Worm (Caenorhabditis elegans) whole organism, L4 larva: ENCODE measurements around the gene daf-5.
A peak's percentile ranks its signal among the peaks of the same experiment; 100 is the strongest.

Experiments used
- F10B5.3 ChIP-seq: sonication (generic microtip); optimal IDR thresholded peaks from 2 replicates; lab custom pipeline; 2016; ENCODE audit warnings: mild to moderate bottlenecking, missing genetic modification characterization, missing compliant biosample characterization
- F26F4.8 ChIP-seq: fragments of 200-800 bp; sonication (Bioruptor generic); conservative IDR thresholded peaks from 2 replicates; pipeline ENCODE4 v1.3.6; 2022; ENCODE audit warnings: missing genetic modification characterization, missing compliant biosample characterization
- F49E8.2 ChIP-seq: sonication (generic microtip); optimal IDR thresholded peaks from 2 replicates; lab custom pipeline; 2016; ENCODE audit warnings: missing compliant biosample characterization, mild to moderate bottlenecking, missing genetic modification characterization, borderline replicate concordance
- R02D3.7 ChIP-seq: fragments of 150-350 bp; sonication (generic microtip); optimal IDR thresholded peaks from 3 replicates; lab custom pipeline; 2014; ENCODE audit warnings: missing biosample characterization, missing genetic modification characterization
- Y48G9A.11 ChIP-seq: fragments of 200-800 bp; sonication (Bioruptor generic); IDR thresholded peaks from 2 replicates; pipeline ENCODE4 v1.3.6; 2022; ENCODE audit warnings: missing genetic modification reagents, missing genetic modification characterization, missing compliant biosample characterization
- ZK337.2 ChIP-seq: fragments of 200-800 bp; sonication (Bioruptor generic); IDR thresholded peaks from 2 replicates; pipeline ENCODE4 v1.3.6; 2022; ENCODE audit warnings: missing genetic modification reagents, missing genetic modification characterization, missing compliant biosample characterization
- ZK546.5 ChIP-seq, 2 experiments: sonication (generic microtip); optimal IDR thresholded peaks; 2 replicates each; lab custom pipeline; 2017; ENCODE audit warnings: missing biosample characterization in 2 of 2, missing genetic modification characterization in 2 of 2
- attf-4 ChIP-seq: sonication (generic microtip); optimal IDR thresholded peaks from 3 replicates; lab custom pipeline; 2017; ENCODE audit warnings: missing biosample characterization, missing genetic modification characterization
- ceh-82 ChIP-seq: sonication (generic microtip); optimal IDR thresholded peaks from 2 replicates; lab custom pipeline; 2017; ENCODE audit warnings: missing biosample characterization, missing genetic modification characterization
- ces-1 ChIP-seq: fragments of 150-350 bp; sonication (generic microtip); optimal IDR thresholded peaks from 4 replicates; lab custom pipeline; 2014; ENCODE audit warnings: missing biosample characterization, missing genetic modification reagents, missing genetic modification characterization
- daf-12 ChIP-seq: fragments of 150-350 bp; optimal IDR thresholded peaks from 2 replicates; lab custom pipeline; 2014; ENCODE audit warnings: missing biosample characterization, missing genetic modification reagents, missing genetic modification characterization
- daf-16 ChIP-seq, 3 experiments: sonication (generic microtip); optimal IDR thresholded peaks; 2 replicates each; lab custom pipeline; 2016 to 2017; ENCODE audit warnings: missing genetic modification characterization in 3 of 3, missing genetic modification reagents in 3 of 3, mild to moderate bottlenecking in 2 of 3, missing compliant biosample characterization in 2 of 3, missing biosample characterization in 1 of 3, moderate library complexity in 1 of 3
- daf-8 ChIP-seq: fragments of 200-800 bp; sonication (Bioruptor generic); IDR thresholded peaks from 2 replicates; pipeline ENCODE4 v1.3.6; 2022; ENCODE audit warnings: missing genetic modification characterization, missing compliant biosample characterization
- dmd-6 ChIP-seq: fragments of 200-800 bp; sonication (Bioruptor generic); IDR thresholded peaks from 2 replicates; pipeline ENCODE4 v1.3.6; 2022; ENCODE audit warnings: missing genetic modification reagents, missing genetic modification characterization, missing compliant biosample characterization
- dmd-9 ChIP-seq: fragments of 200-800 bp; sonication (Bioruptor generic); IDR thresholded peaks from 2 replicates; pipeline ENCODE4 v1.3.6; 2022; ENCODE audit warnings: missing genetic modification reagents, missing genetic modification characterization, missing compliant biosample characterization
- duxl-1 ChIP-seq: sonication (generic microtip); optimal IDR thresholded peaks from 2 replicates; lab custom pipeline; 2016; ENCODE audit warnings: mild to moderate bottlenecking, missing genetic modification characterization, moderate library complexity, missing compliant biosample characterization; ENCODE audit not compliant: poor library complexity
- egl-27 ChIP-seq: sonication (generic microtip); optimal IDR thresholded peaks from 3 replicates; lab custom pipeline; 2017; ENCODE audit warnings: missing biosample characterization, missing genetic modification reagents, missing genetic modification characterization
- hif-1 ChIP-seq, 2 experiments: sonication (generic microtip); optimal IDR thresholded peaks; 2 replicates each; lab custom pipeline; 2016 to 2017; ENCODE audit warnings: missing compliant biosample characterization in 2 of 2, missing genetic modification characterization in 2 of 2, missing genetic modification reagents in 2 of 2, missing genotype in 2 of 2, mild to moderate bottlenecking in 1 of 2
- hlh-11 ChIP-seq: fragments of 200-800 bp; sonication (Bioruptor generic); optimal IDR thresholded peaks from 2 replicates; lab custom pipeline; 2018; ENCODE audit warnings: mild to moderate bottlenecking, missing genetic modification characterization, missing compliant biosample characterization
- hlh-30 ChIP-seq: sonication (generic microtip); optimal IDR thresholded peaks from 2 replicates; lab custom pipeline; 2017; ENCODE audit warnings: antibody characterized with exemption, mild to moderate bottlenecking, missing genetic modification characterization, missing compliant biosample characterization; ENCODE audit not compliant: insufficient read depth
- hmg-1.1 ChIP-seq: fragments of 200-800 bp; sonication (Bioruptor generic); IDR thresholded peaks from 2 replicates; pipeline ENCODE4 v1.3.6; 2022; ENCODE audit warnings: missing genetic modification reagents, missing genetic modification characterization, missing compliant biosample characterization
- jun-1 ChIP-seq: fragments of 150-350 bp; optimal IDR thresholded peaks from 2 replicates; lab custom pipeline; 2014; ENCODE audit warnings: missing biosample characterization, missing genetic modification reagents, missing genetic modification characterization
- lim-7 ChIP-seq: fragments of 200-800 bp; sonication (Bioruptor generic); IDR thresholded peaks from 2 replicates; pipeline ENCODE4 v1.3.6; 2022; ENCODE audit warnings: missing genetic modification characterization, missing compliant biosample characterization
- lin-29 ChIP-seq: fragments of 200-800 bp; sonication (Bioruptor generic); IDR thresholded peaks from 2 replicates; pipeline ENCODE4 v1.3.6; 2022; ENCODE audit warnings: missing genetic modification reagents, missing genetic modification characterization, missing compliant biosample characterization
- lin-38 ChIP-seq: fragments of 200-800 bp; sonication (Bioruptor generic); IDR thresholded peaks from 2 replicates; pipeline ENCODE4 v1.3.6; 2022; ENCODE audit warnings: missing genetic modification reagents, missing genetic modification characterization, missing compliant biosample characterization
- lin-39 ChIP-seq: fragments of 150-350 bp; optimal IDR thresholded peaks from 2 replicates; lab custom pipeline; 2014; ENCODE audit warnings: missing biosample characterization, missing genetic modification reagents, missing genetic modification characterization
- lir-3 ChIP-seq: sonication (generic microtip); optimal IDR thresholded peaks from 2 replicates; lab custom pipeline; 2016; ENCODE audit warnings: mild to moderate bottlenecking, missing genetic modification characterization, missing compliant biosample characterization
- madf-5 ChIP-seq, 2 experiments: fragments of 200-800 bp; sonication (Bioruptor generic); IDR thresholded peaks; 2 replicates each; pipeline ENCODE4 v1.3.6; 2022; ENCODE audit warnings: missing compliant biosample characterization in 2 of 2, missing genetic modification characterization in 2 of 2
- madf-9 ChIP-seq: fragments of 200-800 bp; sonication (Bioruptor generic); conservative IDR thresholded peaks from 2 replicates; pipeline ENCODE4 v1.3.6; 2022; ENCODE audit warnings: missing genetic modification reagents, missing genetic modification characterization, missing compliant biosample characterization
- mdt-29 ChIP-seq: fragments of 200-800 bp; sonication (Bioruptor generic); IDR thresholded peaks from 2 replicates; pipeline ENCODE4 v1.3.6; 2022; ENCODE audit warnings: missing genetic modification reagents, missing genetic modification characterization, missing compliant biosample characterization
- mxl-2 ChIP-seq: fragments of 200-800 bp; sonication (Bioruptor generic); conservative IDR thresholded peaks from 2 replicates; pipeline ENCODE4 v1.3.6; 2022; ENCODE audit warnings: missing genetic modification reagents, missing genetic modification characterization, missing compliant biosample characterization
- mxl-3 ChIP-seq: fragments of 200-800 bp; sonication (Bioruptor generic); optimal IDR thresholded peaks from 2 replicates; lab custom pipeline; 2018; ENCODE audit warnings: mild to moderate bottlenecking, missing genetic modification characterization, missing compliant biosample characterization
- nhr-10 ChIP-seq: fragments of 150-350 bp; optimal IDR thresholded peaks from 2 replicates; lab custom pipeline; 2014; ENCODE audit warnings: missing biosample characterization, missing genetic modification characterization
- nhr-237 ChIP-seq: sonication (generic microtip); optimal IDR thresholded peaks from 2 replicates; lab custom pipeline; 2017; ENCODE audit warnings: missing biosample characterization, missing genetic modification characterization
- nhr-25 ChIP-seq: sonication (generic microtip); optimal IDR thresholded peaks from 2 replicates; lab custom pipeline; 2017; ENCODE audit warnings: missing genetic modification characterization, mild to moderate bottlenecking, missing compliant biosample characterization, antibody characterized with exemption, moderate library complexity, borderline replicate concordance; ENCODE audit not compliant: insufficient read depth
- nhr-41 ChIP-seq: fragments of 200-800 bp; sonication (Bioruptor generic); IDR thresholded peaks from 2 replicates; pipeline ENCODE4 v1.3.6; 2022; ENCODE audit warnings: missing genetic modification reagents, missing genetic modification characterization, missing compliant biosample characterization
- nhr-48 ChIP-seq: sonication (generic microtip); optimal IDR thresholded peaks from 2 replicates; lab custom pipeline; 2016; ENCODE audit warnings: mild to moderate bottlenecking, missing genetic modification characterization, missing compliant biosample characterization
- php-3 ChIP-seq: fragments of 200-800 bp; sonication (Bioruptor generic); IDR thresholded peaks from 2 replicates; pipeline ENCODE4 v1.3.6; 2022; ENCODE audit warnings: missing genetic modification reagents, missing genetic modification characterization, missing compliant biosample characterization
- set-16 ChIP-seq: fragments of 200-800 bp; sonication (Bioruptor generic); IDR thresholded peaks from 2 replicates; pipeline ENCODE4 v1.3.6; 2022; ENCODE audit warnings: missing genetic modification reagents, missing genetic modification characterization, missing compliant biosample characterization
- snpc-4 ChIP-seq: fragments of 150-350 bp; optimal IDR thresholded peaks from 2 replicates; lab custom pipeline; 2014; ENCODE audit warnings: missing biosample characterization, missing genetic modification characterization
- spr-1 ChIP-seq: sonication (generic microtip); optimal IDR thresholded peaks from 2 replicates; lab custom pipeline; 2016; ENCODE audit warnings: mild to moderate bottlenecking, missing genetic modification characterization, missing compliant biosample characterization
- tag-97 ChIP-seq: fragments of 200-800 bp; sonication (Bioruptor generic); IDR thresholded peaks from 2 replicates; pipeline ENCODE4 v1.3.6; 2022; ENCODE audit warnings: missing genetic modification characterization, missing compliant biosample characterization
- tra-1 ChIP-seq: fragments of 200-800 bp; sonication (Bioruptor generic); IDR thresholded peaks from 2 replicates; pipeline ENCODE4 v1.3.6; 2022; ENCODE audit warnings: missing genetic modification reagents, missing genetic modification characterization, missing compliant biosample characterization
- vab-7 ChIP-seq: fragments of 200-800 bp; sonication (Bioruptor generic); IDR thresholded peaks from 2 replicates; pipeline ENCODE4 v1.3.6; 2022; ENCODE audit warnings: missing genetic modification reagents, missing genetic modification characterization, missing compliant biosample characterization
- zag-1 ChIP-seq: fragments of 150-350 bp; optimal IDR thresholded peaks from 2 replicates; lab custom pipeline; 2014; ENCODE audit warnings: missing biosample characterization, missing genetic modification characterization
- zfp-2 ChIP-seq: sonication (generic microtip); optimal IDR thresholded peaks from 2 replicates; lab custom pipeline; 2016; ENCODE audit warnings: mild to moderate bottlenecking, missing genetic modification characterization, missing compliant biosample characterization
- zip-11 ChIP-seq: fragments of 200-800 bp; sonication (Bioruptor generic); IDR thresholded peaks from 2 replicates; pipeline ENCODE4 v1.3.6; 2022; ENCODE audit warnings: missing genetic modification characterization, missing compliant biosample characterization
- ztf-11 ChIP-seq: fragments of 150-350 bp; optimal IDR thresholded peaks from 2 replicates; lab custom pipeline; 2014; ENCODE audit warnings: missing biosample characterization, missing genetic modification characterization

The daf-5 gene

ce11 chrII:14040204-14040842, 11.8 kb downstream of the daf-5 start (continued):
- TF ChIP-seq nhr-48 (tag; lab: Kevin White, UChicago) (peak; percentile 95), set-16 (GFP tag; lab: Robert Waterston, UW) (peak; percentile 95), mxl-3 (GFP tag; lab: Kevin White, UChicago) (peak; percentile 94), php-3 (peak; percentile 24; the same call in 1 of the 2 replicates), lin-29 (GFP tag; lab: Robert Waterston, UW) (peak; percentile 61), lin-38 (peak; percentile 75), spr-1 (peak; percentile 87), Y48G9A.11 (GFP tag; lab: Robert Waterston, UW) (no peak), duxl-1 (tag; lab: Kevin White, UChicago) (no peak), jun-1 (tag; lab: Kevin White, UChicago) (peak; percentile 83), dmd-6 (GFP tag; lab: Robert Waterston, UW) (peak; percentile 99), ceh-82 (no peak), attf-4 (tag; lab: Kevin White, UChicago) (no peak), tra-1 (GFP tag; lab: Robert Waterston, UW) (peak; percentile 96), zfp-2 (tag; lab: Kevin White, UChicago) (peak; percentile 64), vab-7 (GFP tag; lab: Robert Waterston, UW) (peak; percentile 42; the same call in 1 of the 2 replicates), mxl-2 (no peak), hif-1 (tag; optimal IDR thresholded peaks at IDR 0.05; lab: Kevin White, UChicago) (peak; percentile 79 to 96), nhr-10 (tag; lab: Kevin White, UChicago) (peak; percentile 69), F26F4.8 (GFP tag; lab: Robert Waterston, UW) (0 out of 2 replicates have a peak, but pooled peaks have one; percentile 47), F49E8.2 (tag; lab: Kevin White, UChicago) (no peak), tag-97 (no peak), R02D3.7 (tag; lab: Kevin White, UChicago) (no peak), madf-9 (GFP tag; lab: Robert Waterston, UW) (peak; percentile 5; the same call in 1 of the 2 replicates), hmg-1.1 (GFP tag; lab: Robert Waterston, UW) (peak; percentile 96), nhr-237 (no peak), dmd-9 (0 out of 2 replicates have a peak, but pooled peaks have one; percentile 28), ztf-11 (tag; lab: Kevin White, UChicago) (no peak), zip-11 (no peak), hlh-11 (tag; lab: Kevin White, UChicago) (peak; percentile 99), daf-8 (GFP tag; lab: Robert Waterston, UW) (0 out of 2 replicates have a peak, but pooled peaks have one; percentile 40), daf-16 (GFP tag; optimal IDR thresholded peaks at IDR 0.05; lab: Kevin White, UChicago) (peak; percentile 78 to 92), daf-16 (tag; optimal IDR thresholded peaks at IDR 0.05; lab: Kevin White, UChicago) (peak; percentile 70), nhr-41 (GFP tag; lab: Robert Waterston, UW) (no peak), nhr-25 (tag; lab: Kevin White, UChicago) (peak; percentile 72), ces-1 (GFP tag; lab: Kevin White, UChicago) (no peak), F10B5.3 (tag; lab: Kevin White, UChicago) (peak; percentile 8), zag-1 (peak; percentile 84), egl-27 (tag; lab: Kevin White, UChicago) (peak; percentile 46), mdt-29 (GFP tag; lab: Robert Waterston, UW) (peak; percentile 70; the same call in 1 of the 2 replicates), lim-7 (GFP tag; lab: Robert Waterston, UW) (no peak), ZK337.2 (GFP tag; lab: Robert Waterston, UW) (no peak), ZK546.5 (tag; optimal IDR thresholded peaks at IDR 0.05; lab: Kevin White, UChicago) (no peak), lir-3 (tag; lab: Kevin White, UChicago) (peak; percentile 64), lin-39 (tag; lab: Kevin White, UChicago) (peak; percentile 70), madf-5 (GFP tag; IDR thresholded peaks at IDR 0.05; lab: Robert Waterston, UW) (no peak), snpc-4 (tag; lab: Kevin White, UChicago) (no peak), daf-12 (no peak), hlh-30 (tag; lab: Kevin White, UChicago) (peak; percentile 97)
